Fruit fly (Drosophila melanogaster) whole organism, embryonic: Measurements from ENCODE around the gene Dredd.
"Not testable (repeated sequence)": the region's sequence is repeated elsewhere in the genome, so short reads cannot be mapped to it uniquely, and the experiment has no call there.

Experiments used
- CG11456 ChIP-seq: fragments of 200-800 bp; sonication (Bioruptor generic); IDR thresholded peaks from 3 replicates; pipeline ENCODE4 v1.3.6; 2022; ENCODE audit warnings: missing biosample characterization, missing genetic modification characterization
- CG15696 ChIP-seq: fragments of 200-800 bp; sonication (Bioruptor generic); optimal IDR thresholded peaks from 2 replicates; lab custom pipeline; 2019; ENCODE audit warnings: missing biosample characterization, mild to moderate bottlenecking, missing genetic modification characterization, moderate library complexity
- CG2712 ChIP-seq: fragments of 200-800 bp; optimal IDR thresholded peaks from 3 replicates; lab custom pipeline; 2019; ENCODE audit warnings: missing biosample characterization, mild to moderate bottlenecking, missing genetic modification characterization, moderate library complexity
- Hand ChIP-seq: fragments of 200-800 bp; sonication (Bioruptor generic); optimal IDR thresholded peaks from 2 replicates; lab custom pipeline; 2017; ENCODE audit warnings: mild to moderate bottlenecking, missing biosample characterization, missing genetic modification reagents, missing genetic modification characterization
- Sry-δ ChIP-seq: fragments of 200-800 bp; sonication (Bioruptor generic); optimal IDR thresholded peaks from 2 replicates; lab custom pipeline; 2016; ENCODE audit warnings: missing biosample characterization, missing genetic modification characterization
- bigmax ChIP-seq: fragments of 200-800 bp; sonication (Bioruptor generic); optimal IDR thresholded peaks from 2 replicates; lab custom pipeline; 2018; ENCODE audit warnings: missing biosample characterization, mild to moderate bottlenecking, missing genetic modification characterization
- nau ChIP-seq: fragments of 200-800 bp; sonication (Bioruptor generic); optimal IDR thresholded peaks from 3 replicates; lab custom pipeline; 2017; ENCODE audit warnings: missing biosample characterization, mild to moderate bottlenecking, missing genetic modification characterization, missing genetic modification reagents
- tio ChIP-seq: fragments of 200-800 bp; sonication (Bioruptor generic); optimal IDR thresholded peaks from 2 replicates; lab custom pipeline; 2017; ENCODE audit warnings: missing biosample characterization, missing genetic modification characterization, inconsistent platforms

dm6 chrX:643963-644362, 8.6 kb upstream of the Dredd start:
- TF ChIP-seq Hand (GFP tag; lab: Kevin White, UChicago); Sry-δ; CG15696 (tag; lab: Kevin White, UChicago); CG11456 (GFP tag; lab: Robert Waterston, UW); nau (GFP tag; lab: Kevin White, UChicago); bigmax; tio; CG2712: not testable (repeated sequence)
